Worm (Caenorhabditis elegans) whole organism, L3 larva: Measurements from ENCODE around the gene srtx-1.

Experiments
- R02D3.7 ChIP-seq: fragments of 150-350 bp; optimal IDR thresholded peaks from 2 replicates; lab custom pipeline; 2014; ENCODE audit warnings: missing biosample characterization, missing genetic modification characterization
- ama-1 ChIP-seq: fragments of 150-350 bp; optimal IDR thresholded peaks from 2 replicates; lab custom pipeline; 2018
- ceh-28 ChIP-seq: fragments of 150-350 bp; optimal IDR thresholded peaks from 2 replicates; lab custom pipeline; 2014; ENCODE audit warnings: missing biosample characterization, missing genetic modification reagents, missing genetic modification characterization
- daf-12 ChIP-seq: fragments of 150-350 bp; optimal IDR thresholded peaks from 2 replicates; lab custom pipeline; 2014; ENCODE audit warnings: missing biosample characterization, missing genetic modification reagents, missing genetic modification characterization
- egl-5 ChIP-seq: fragments of 150-350 bp; optimal IDR thresholded peaks from 2 replicates; lab custom pipeline; 2017; ENCODE audit warnings: missing biosample characterization, missing genetic modification reagents, missing genetic modification characterization, inconsistent platforms
- elt-1 ChIP-seq: fragments of 150-350 bp; optimal IDR thresholded peaks from 2 replicates; lab custom pipeline; 2014; ENCODE audit warnings: missing biosample characterization, missing genetic modification characterization
- elt-3 ChIP-seq, 3 experiments: fragments of 150-350 bp in 1 of 3; sonication (generic microtip) in 2 of 3; optimal IDR thresholded peaks; 2 replicates in 2 of 3; 4 replicates in 1 of 3; lab custom pipeline; 2014 to 2017; ENCODE audit warnings: missing biosample characterization in 3 of 3, missing genetic modification characterization in 3 of 3
- fkh-10 ChIP-seq: sonication (generic microtip); optimal IDR thresholded peaks from 2 replicates; lab custom pipeline; 2017; ENCODE audit warnings: missing biosample characterization, missing genetic modification reagents, missing genetic modification characterization
- fkh-2 ChIP-seq: fragments of 150-350 bp; optimal IDR thresholded peaks from 2 replicates; lab custom pipeline; 2014; ENCODE audit warnings: missing biosample characterization, missing genetic modification reagents, missing genetic modification characterization
- hmg-11 ChIP-seq: sonication (generic microtip); optimal IDR thresholded peaks from 2 replicates; lab custom pipeline; 2016; ENCODE audit warnings: missing genetic modification characterization, missing compliant biosample characterization
- jun-1 ChIP-seq: fragments of 150-350 bp; optimal IDR thresholded peaks from 2 replicates; lab custom pipeline; 2014; ENCODE audit warnings: missing biosample characterization, missing genetic modification reagents, missing genetic modification characterization
- lin-15B ChIP-seq: fragments of 150-350 bp; optimal IDR thresholded peaks from 2 replicates; lab custom pipeline; 2014; ENCODE audit warnings: missing biosample characterization, missing genetic modification characterization
- lin-39 ChIP-seq: fragments of 150-350 bp; optimal IDR thresholded peaks from 2 replicates; lab custom pipeline; 2018; ENCODE audit warnings: missing biosample characterization, missing genetic modification reagents, missing genetic modification characterization
- mml-1 ChIP-seq: fragments of 150-350 bp; sonication (generic microtip); optimal IDR thresholded peaks from 3 replicates; lab custom pipeline; 2014; ENCODE audit warnings: missing biosample characterization, missing genetic modification characterization
- nfya-1 ChIP-seq: sonication (generic microtip); optimal IDR thresholded peaks from 2 replicates; lab custom pipeline; 2017; ENCODE audit warnings: missing genetic modification characterization, mild to moderate bottlenecking, missing compliant biosample characterization, antibody characterized with exemption, moderate library complexity; ENCODE audit not compliant: insufficient read depth
- nhr-11 ChIP-seq: fragments of 150-350 bp; optimal IDR thresholded peaks from 2 replicates; lab custom pipeline; 2014; ENCODE audit warnings: missing biosample characterization, missing genetic modification characterization
- nhr-12 ChIP-seq: fragments of 150-350 bp; optimal IDR thresholded peaks from 2 replicates; lab custom pipeline; 2014; ENCODE audit warnings: missing biosample characterization, missing genetic modification characterization
- nhr-23 ChIP-seq: fragments of 150-350 bp; optimal IDR thresholded peaks from 2 replicates; lab custom pipeline; 2014; ENCODE audit warnings: missing biosample characterization, missing genetic modification reagents, missing genetic modification characterization
- nhr-237 ChIP-seq: fragments of 150-350 bp; optimal IDR thresholded peaks from 2 replicates; lab custom pipeline; 2014; ENCODE audit warnings: missing biosample characterization, missing genetic modification characterization
- nhr-28 ChIP-seq: fragments of 150-350 bp; optimal IDR thresholded peaks from 2 replicates; lab custom pipeline; 2014; ENCODE audit warnings: missing biosample characterization, missing genetic modification characterization
- nhr-67 ChIP-seq: fragments of 150-350 bp; optimal IDR thresholded peaks from 2 replicates; lab custom pipeline; 2014; ENCODE audit warnings: missing biosample characterization, missing genetic modification characterization
- nhr-76 ChIP-seq: fragments of 150-350 bp; sonication (generic microtip); optimal IDR thresholded peaks from 5 replicates; lab custom pipeline; 2014; ENCODE audit warnings: missing biosample characterization, missing genetic modification characterization
- nhr-77 ChIP-seq: fragments of 150-350 bp; optimal IDR thresholded peaks from 2 replicates; lab custom pipeline; 2014; ENCODE audit warnings: missing biosample characterization, missing genetic modification characterization
- pha-4 ChIP-seq: fragments of 150-350 bp; optimal IDR thresholded peaks from 2 replicates; lab custom pipeline; 2014; ENCODE audit warnings: missing biosample characterization, missing genetic modification reagents, missing genetic modification characterization
- pqm-1 ChIP-seq: fragments of 150-350 bp; optimal IDR thresholded peaks from 2 replicates; lab custom pipeline; 2017; ENCODE audit warnings: missing biosample characterization, missing genetic modification characterization, inconsistent platforms
- unc-39 ChIP-seq: sonication (generic microtip); optimal IDR thresholded peaks from 4 replicates; lab custom pipeline; 2017; ENCODE audit warnings: missing biosample characterization, missing genetic modification characterization
- unc-62 ChIP-seq: fragments of 150-350 bp; sonication (generic microtip); optimal IDR thresholded peaks from 4 replicates; lab custom pipeline; 2014; ENCODE audit warnings: missing biosample characterization, missing genetic modification reagents, missing genetic modification characterization
- zag-1 ChIP-seq: fragments of 150-350 bp; optimal IDR thresholded peaks from 2 replicates; lab custom pipeline; 2014; ENCODE audit warnings: missing biosample characterization, missing genetic modification characterization
- ztf-4 ChIP-seq: fragments of 150-350 bp; optimal IDR thresholded peaks from 2 replicates; lab custom pipeline; 2014; ENCODE audit warnings: missing biosample characterization, missing genetic modification characterization

srtx-1 gene

ce11 chrIV:7414163-7414562 lies 6.8 kb upstream of the srtx-1 start:
- TF ChIP-seq nhr-67 (tag; lab: Kevin White, UChicago) (no peak), fkh-10 (GFP tag; lab: Kevin White, UChicago) (peak; percentile 96)
- TF ChIP-seq, all 47 proteins: peak for 1

ce11 chrIV:7418818-7419217 lies 2.2 kb upstream of the srtx-1 start, which contains the start of gene B0496.6:
Gene B0496.6, plus strand, starts transcription at chrIV:7419118.
- TF ChIP-seq lin-15B (tag; lab: Kevin White, UChicago) (no peak), nhr-11 (tag; lab: Kevin White, UChicago) (no peak), elt-1 (tag; lab: Kevin White, UChicago) (no peak), nhr-237 (tag; lab: Kevin White, UChicago) (no peak), jun-1 (tag; lab: Kevin White, UChicago) (no peak), fkh-10 (GFP tag; lab: Kevin White, UChicago) (no peak)
- TF ChIP-seq, all 47 proteins: peak for 0

ce11 chrIV:7424198-7424597 lies 3.2 kb downstream of the srtx-1 start, which contains the start of gene unc-82:
Gene unc-82, plus strand, starts transcription at chrIV:7424498.
- TF ChIP-seq lin-15B (tag; lab: Kevin White, UChicago): no peak
- TF ChIP-seq ztf-4 (tag; lab: Kevin White, UChicago): no peak
- TF ChIP-seq nhr-77 (tag; lab: Kevin White, UChicago): no peak
- no peak for TF ChIP-seq pqm-1 (tag; lab: Kevin White, UChicago)
- no peak for TF ChIP-seq R02D3.7 (tag; lab: Kevin White, UChicago)
- TF ChIP-seq hmg-11 (tag; lab: Kevin White, UChicago): no peak
- TF ChIP-seq ceh-28 (tag; lab: Kevin White, UChicago): no peak

ce11 chrIV:7426055-7426454 lies 5.0 kb downstream of the srtx-1 start:
- no peak for TF ChIP-seq nhr-77 (tag; lab: Kevin White, UChicago)
- TF ChIP-seq nhr-12: no peak
- TF ChIP-seq nfya-1: peak; percentile 7

ce11 chrIV:7428347-7428746 lies 7.3 kb downstream of the srtx-1 start:
- TF ChIP-seq mml-1 (no peak), ceh-28 (tag; lab: Kevin White, UChicago) (no peak), nhr-67 (tag; lab: Kevin White, UChicago) (no peak), unc-39 (tag; lab: Kevin White, UChicago) (no peak), zag-1 (no peak)

ce11 chrIV:7428998-7429397 lies 8.0 kb downstream of the srtx-1 start:
- TF ChIP-seq lin-39 (tag; lab: Kevin White, UChicago) (no peak), pha-4 (tag; lab: Kevin White, UChicago) (no peak), egl-5 (no peak), nhr-67 (tag; lab: Kevin White, UChicago) (no peak), nhr-76 (tag; lab: Kevin White, UChicago) (no peak), unc-62 (GFP tag; lab: Kevin White, UChicago) (no peak), nhr-28 (no peak)

ce11 chrIV:7433858-7434257 lies 12.8 kb downstream of the srtx-1 start, which contains the start of gene B0496.11:
Gene B0496.11, minus strand, starts transcription at chrIV:7433958.
- TF ChIP-seq unc-39 (tag; lab: Kevin White, UChicago): no peak
- no peak for TF ChIP-seq nhr-237 (tag; lab: Kevin White, UChicago)
- no peak for TF ChIP-seq daf-12 (tag; lab: Kevin White, UChicago)
- TF ChIP-seq ama-1: no peak
- no peak for TF ChIP-seq elt-3 (tag; optimal IDR thresholded peaks at IDR 0.05; lab: Kevin White, UChicago)
- TF ChIP-seq lin-15B (tag; lab: Kevin White, UChicago): no peak
- no peak for TF ChIP-seq egl-5
- TF ChIP-seq pha-4 (tag; lab: Kevin White, UChicago): no peak
- TF ChIP-seq jun-1 (tag; lab: Kevin White, UChicago): no peak
- TF ChIP-seq nhr-23 (tag; lab: Kevin White, UChicago): no peak
- no peak for TF ChIP-seq fkh-2 (tag; lab: Kevin White, UChicago)
- no peak for TF ChIP-seq nhr-12
